Worm (Caenorhabditis elegans) whole organism, late embryonic: ENCODE measurements around the gene rpb-8.
"Not testable (repeated sequence)": the region's sequence is repeated elsewhere in the genome, so short reads cannot be mapped to it uniquely, and the experiment has no call there.

Experiments used
- C08G9.2 ChIP-seq: sonication (generic microtip); optimal IDR thresholded peaks from 2 replicates; lab custom pipeline; 2016; ENCODE audit warnings: mild to moderate bottlenecking, missing genetic modification characterization, moderate library complexity, missing compliant biosample characterization
- C38D4.7 ChIP-seq: fragments of 200-800 bp; sonication (Bioruptor generic); optimal IDR thresholded peaks from 2 replicates; lab custom pipeline; 2018; ENCODE audit warnings: mild to moderate bottlenecking, missing genetic modification characterization, moderate library complexity, missing compliant biosample characterization
- K02D7.2 ChIP-seq: sonication (generic microtip); optimal IDR thresholded peaks from 2 replicates; lab custom pipeline; 2017; ENCODE audit warnings: mild to moderate bottlenecking, missing genetic modification characterization, missing compliant biosample characterization
- ahr-1 ChIP-seq: sonication (generic microtip); optimal IDR thresholded peaks from 2 replicates; lab custom pipeline; 2016; ENCODE audit warnings: missing genetic modification characterization, missing compliant biosample characterization
- ceh-14 ChIP-seq: sonication (generic microtip); optimal IDR thresholded peaks from 2 replicates; lab custom pipeline; 2016; ENCODE audit warnings: missing genotype, missing genetic modification characterization, missing compliant biosample characterization
- ceh-18 ChIP-seq: sonication (generic microtip); optimal IDR thresholded peaks from 2 replicates; lab custom pipeline; 2016; ENCODE audit warnings: missing genetic modification characterization, missing compliant biosample characterization
- ceh-19 ChIP-seq: fragments of 200-800 bp; sonication (Bioruptor generic); optimal IDR thresholded peaks from 2 replicates; lab custom pipeline; 2018; ENCODE audit warnings: mild to moderate bottlenecking, missing genetic modification characterization, missing compliant biosample characterization
- ceh-22 ChIP-seq: sonication (generic microtip); optimal IDR thresholded peaks from 2 replicates; lab custom pipeline; 2017; ENCODE audit warnings: missing biosample characterization, missing genetic modification characterization
- ceh-30 ChIP-seq: fragments of 150-350 bp; optimal IDR thresholded peaks from 2 replicates; lab custom pipeline; 2014; ENCODE audit warnings: missing biosample characterization, missing genetic modification characterization
- ceh-48 ChIP-seq: sonication (generic microtip); optimal IDR thresholded peaks from 2 replicates; lab custom pipeline; 2016; ENCODE audit warnings: missing genetic modification characterization, inconsistent platforms, missing compliant biosample characterization
- che-1 ChIP-seq: sonication (generic microtip); optimal IDR thresholded peaks from 2 replicates; lab custom pipeline; 2016; ENCODE audit warnings: mild to moderate bottlenecking, missing genetic modification characterization, missing compliant biosample characterization
- dve-1 ChIP-seq: sonication (generic microtip); optimal IDR thresholded peaks from 2 replicates; lab custom pipeline; 2017; ENCODE audit warnings: antibody characterized with exemption, mild to moderate bottlenecking, missing genetic modification characterization, missing compliant biosample characterization
- ets-4 ChIP-seq: sonication (generic microtip); optimal IDR thresholded peaks from 2 replicates; lab custom pipeline; 2016; ENCODE audit warnings: missing genetic modification characterization, missing compliant biosample characterization
- eyg-1 ChIP-seq: sonication (generic microtip); optimal IDR thresholded peaks from 2 replicates; lab custom pipeline; 2016; ENCODE audit warnings: missing genotype, missing genetic modification characterization, missing compliant biosample characterization
- fax-1 ChIP-seq: sonication (generic microtip); optimal IDR thresholded peaks from 2 replicates; lab custom pipeline; 2016; ENCODE audit warnings: missing genotype, missing genetic modification characterization, missing compliant biosample characterization
- fkh-10 ChIP-seq: fragments of 150-350 bp; optimal IDR thresholded peaks from 2 replicates; lab custom pipeline; 2014; ENCODE audit warnings: missing biosample characterization, missing genetic modification reagents, missing genetic modification characterization
- fkh-6 ChIP-seq: sonication (generic microtip); optimal IDR thresholded peaks from 2 replicates; lab custom pipeline; 2016; ENCODE audit warnings: missing genetic modification characterization, missing compliant biosample characterization
- gmeb-2 ChIP-seq: sonication (generic microtip); optimal IDR thresholded peaks from 2 replicates; lab custom pipeline; 2016; ENCODE audit warnings: missing genetic modification characterization, inconsistent platforms, missing compliant biosample characterization
- hlh-13 ChIP-seq: fragments of 200-800 bp; sonication (Bioruptor generic); optimal IDR thresholded peaks from 2 replicates; lab custom pipeline; 2018; ENCODE audit warnings: mild to moderate bottlenecking, missing genetic modification characterization, missing compliant biosample characterization
- hlh-6 ChIP-seq: sonication (generic microtip); optimal IDR thresholded peaks from 2 replicates; lab custom pipeline; 2016; ENCODE audit warnings: missing genotype, missing genetic modification characterization, missing compliant biosample characterization
- lim-6 ChIP-seq: sonication (generic microtip); optimal IDR thresholded peaks from 2 replicates; lab custom pipeline; 2016; ENCODE audit warnings: missing genetic modification characterization, missing compliant biosample characterization
- madf-2 ChIP-seq: sonication (generic microtip); optimal IDR thresholded peaks from 2 replicates; lab custom pipeline; 2017; ENCODE audit warnings: missing genetic modification characterization, missing compliant biosample characterization
- mec-3 ChIP-seq: sonication (generic microtip); optimal IDR thresholded peaks from 2 replicates; lab custom pipeline; 2016; ENCODE audit warnings: borderline replicate concordance, missing genetic modification characterization, missing compliant biosample characterization
- nfya-1 ChIP-seq: sonication (generic microtip); optimal IDR thresholded peaks from 2 replicates; lab custom pipeline; 2017; ENCODE audit warnings: missing genetic modification characterization, mild to moderate bottlenecking, missing compliant biosample characterization, antibody characterized with exemption, moderate library complexity
- nhr-11 ChIP-seq: fragments of 150-350 bp; optimal IDR thresholded peaks from 2 replicates; lab custom pipeline; 2014; ENCODE audit warnings: missing biosample characterization, missing genetic modification characterization
- npax-4 ChIP-seq: sonication (generic microtip); optimal IDR thresholded peaks from 2 replicates; lab custom pipeline; 2016; ENCODE audit warnings: missing genetic modification characterization, missing compliant biosample characterization
- pha-2 ChIP-seq: sonication (generic microtip); optimal IDR thresholded peaks from 2 replicates; lab custom pipeline; 2017; ENCODE audit warnings: mild to moderate bottlenecking, missing genetic modification characterization, missing compliant biosample characterization
- pqm-1 ChIP-seq: sonication (generic microtip); optimal IDR thresholded peaks from 2 replicates; lab custom pipeline; 2016; ENCODE audit warnings: missing genetic modification characterization, missing compliant biosample characterization
- pros-1 ChIP-seq: fragments of 150-350 bp; optimal IDR thresholded peaks from 2 replicates; lab custom pipeline; 2014; ENCODE audit warnings: missing biosample characterization, missing genetic modification reagents, missing genetic modification characterization
- syd-9 ChIP-seq: sonication (generic microtip); optimal IDR thresholded peaks from 2 replicates; lab custom pipeline; 2016; ENCODE audit warnings: mild to moderate bottlenecking, missing genetic modification characterization, moderate library complexity, missing compliant biosample characterization
- unc-3 ChIP-seq, 2 experiments: fragments of 200-800 bp in 1 of 2; sonication (Bioruptor generic) in 1 of 2; sonication (generic microtip) in 1 of 2; conservative IDR thresholded peaks in 1 of 2; optimal IDR thresholded peaks in 1 of 2; 2 replicates each; pipeline versions ENCODE4 v1.3.6 to Lab custom; 2016 to 2022; ENCODE audit warnings: missing compliant biosample characterization in 2 of 2, missing genetic modification characterization in 2 of 2, missing genetic modification reagents in 1 of 2
- unc-42 ChIP-seq: sonication (generic microtip); optimal IDR thresholded peaks from 2 replicates; lab custom pipeline; 2016; ENCODE audit warnings: missing genotype, missing genetic modification characterization, missing compliant biosample characterization
- unc-86 ChIP-seq: sonication (generic microtip); optimal IDR thresholded peaks from 2 replicates; lab custom pipeline; 2016; ENCODE audit warnings: missing genetic modification characterization, missing compliant biosample characterization
- zip-5 ChIP-seq: sonication (generic microtip); optimal IDR thresholded peaks from 2 replicates; lab custom pipeline; 2016; ENCODE audit warnings: missing genetic modification characterization, missing compliant biosample characterization

Gene rpb-8

ce11 chrIII:4930154-4930679 lies 12.4 kb upstream of the rpb-8 start, which contains the start of gene set-2 (continued):
- TF ChIP-seq gmeb-2 (tag; lab: Kevin White, UChicago) (no peak), pqm-1 (no peak), ceh-48 (tag; lab: Kevin White, UChicago) (no peak)

- no peak for TF ChIP-seq lim-6 (tag; lab: Kevin White, UChicago)
- TF ChIP-seq ceh-18 (tag; lab: Kevin White, UChicago), result no peak
- no peak for TF ChIP-seq fkh-10 (GFP tag; lab: Kevin White, UChicago)
- no peak for TF ChIP-seq unc-86 (tag; lab: Kevin White, UChicago)
- no peak for TF ChIP-seq fax-1 (tag; lab: Kevin White, UChicago)
- TF ChIP-seq hlh-13 (GFP tag; lab: Kevin White, UChicago), result no peak
- TF ChIP-seq hlh-6 (tag; lab: Kevin White, UChicago), result no peak
- TF ChIP-seq nfya-1, result no peak
- no peak for TF ChIP-seq madf-2 (tag; lab: Kevin White, UChicago)
- no peak for TF ChIP-seq mec-3 (tag; lab: Kevin White, UChicago)
- TF ChIP-seq unc-42, result no peak
- no peak for TF ChIP-seq nhr-11 (tag; lab: Kevin White, UChicago)
- TF ChIP-seq ceh-14, result no peak
- TF ChIP-seq unc-3 (GFP tag; conservative IDR thresholded peaks at IDR 0.05; lab: Robert Waterston, UW), result no peak
- no peak for TF ChIP-seq unc-3 (tag; optimal IDR thresholded peaks at IDR 0.05; lab: Kevin White, UChicago)
- no peak for TF ChIP-seq npax-4
- TF ChIP-seq fkh-6 (tag; lab: Kevin White, UChicago), result no peak
- no peak for TF ChIP-seq syd-9 (tag; lab: Kevin White, UChicago)
- no peak for TF ChIP-seq C38D4.7
- no peak for TF ChIP-seq pros-1 (tag; lab: Kevin White, UChicago)
- TF ChIP-seq, all 69 proteins: peak for 0
These were observed 6.3 kb upstream of the rpb-8 start for ce11 chrIII:4924134-4924533.

- not testable (repeated sequence) for TF ChIP-seq unc-42; fax-1 (tag; lab: Kevin White, UChicago); pha-2 (tag; lab: Kevin White, UChicago)
- TF ChIP-seq, all 69 proteins: peak for 0; not testable (repeated sequence) for 69
These were observed 4.2 kb upstream of the rpb-8 start, which contains the start of gene mmab-1 for ce11 chrIII:4922020-4922419. mmab-1 (minus strand) TSS chrIII:4922114.

ce11 chrIII:4920221-4920620 lies 2.4 kb upstream of the rpb-8 start, which contains the start of gene ula-1:
ula-1 (minus strand) TSS chrIII:4920321.
- no peak for TF ChIP-seq npax-4
- no peak for TF ChIP-seq pha-2 (tag; lab: Kevin White, UChicago)
- no peak for TF ChIP-seq dve-1 (tag; lab: Kevin White, UChicago)
- TF ChIP-seq ceh-22 (tag; lab: Kevin White, UChicago), result no peak
- no peak for TF ChIP-seq ahr-1
- TF ChIP-seq gmeb-2 (tag; lab: Kevin White, UChicago), result no peak
- no peak for TF ChIP-seq ceh-30
- no peak for TF ChIP-seq ets-4 (tag; lab: Kevin White, UChicago)
- no peak for TF ChIP-seq C08G9.2 (tag; lab: Kevin White, UChicago)
- no peak for TF ChIP-seq K02D7.2 (tag; lab: Kevin White, UChicago)
- TF ChIP-seq fkh-10 (GFP tag; lab: Kevin White, UChicago), result no peak
- TF ChIP-seq eyg-1 (tag; lab: Kevin White, UChicago), result no peak

- TF ChIP-seq nfya-1, result no peak
- TF ChIP-seq fkh-6 (tag; lab: Kevin White, UChicago), result no peak
- no peak for TF ChIP-seq che-1 (tag; lab: Kevin White, UChicago)
- TF ChIP-seq zip-5 (tag; lab: Kevin White, UChicago), result no peak
- TF ChIP-seq ceh-19, result no peak
These were observed 1.1 kb upstream of the rpb-8 start for ce11 chrIII:4918906-4919305.
